Fruit fly (Drosophila melanogaster): ENCODE data around the gene Ance-3.

The Ance-3 gene

DNA sequence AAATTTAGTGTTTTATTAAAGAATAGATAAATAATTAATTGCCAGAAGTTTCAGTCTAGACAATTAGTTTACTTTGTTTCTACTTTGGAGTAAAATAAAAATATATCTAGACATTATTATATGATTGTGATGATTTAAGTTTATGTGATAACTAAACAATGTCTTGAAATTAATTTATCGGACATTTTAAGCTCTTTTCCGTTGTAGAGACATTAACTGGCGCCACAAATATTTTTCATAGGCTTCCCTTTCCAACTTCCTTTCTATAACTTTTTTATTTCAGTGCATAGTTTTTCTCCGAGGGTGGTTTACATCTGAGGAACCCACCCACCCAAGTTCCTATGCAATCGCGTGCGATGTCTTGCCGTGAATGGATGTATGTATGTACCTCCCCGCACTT lies 37.8 kb upstream of the Ance-3 start (continued):
- TF ChIP-seq nerfin-1 (tag; optimal IDR thresholded peaks at IDR 0.05) (peak; percentile 29), YL-1 (GFP tag; optimal IDR thresholded peaks at IDR 0.05) (no peak), MBD-R2 (GFP tag; IDR thresholded peaks at IDR 0.05) (no peak), CG14710 (tag; optimal IDR thresholded peaks at IDR 0.05) (peak; percentile 60), kni (GFP tag; optimal IDR thresholded peaks at IDR 0.05) (no peak), CG7745 (tag; optimal IDR thresholded peaks at IDR 0.05) (no peak), zfh2 (GFP tag; optimal IDR thresholded peaks at IDR 0.05) (no peak), ATbp (GFP tag; optimal IDR thresholded peaks at IDR 0.05) (peak; percentile 42), tll (GFP tag; optimal IDR thresholded peaks at IDR 0.05) (no peak), Ssrp (tag; optimal IDR thresholded peaks at IDR 0.05) (peak; percentile 57), CG12942 (GFP tag; optimal IDR thresholded peaks at IDR 0.05) (no peak), jumu (GFP tag; optimal IDR thresholded peaks at IDR 0.05) (no peak), CG8478 (optimal IDR thresholded peaks at IDR 0.05) (no peak), Mes4 (GFP tag; optimal IDR thresholded peaks at IDR 0.05) (no peak), da (GFP tag; optimal IDR thresholded peaks at IDR 0.05) (no peak), Oli (tag; optimal IDR thresholded peaks at IDR 0.05) (peak; percentile 60), TFAM (GFP tag; optimal IDR thresholded peaks at IDR 0.05) (no peak), CG30431 (GFP tag; optimal IDR thresholded peaks at IDR 0.05) (no peak), CG18764 (GFP tag; optimal IDR thresholded peaks at IDR 0.05) (no peak), crol (GFP tag; IDR thresholded peaks at IDR 0.05) (no peak), CG13775 (GFP tag; optimal IDR thresholded peaks at IDR 0.05) (peak; percentile 13), her (GFP tag; optimal IDR thresholded peaks at IDR 0.05) (no peak), inv (GFP tag; IDR thresholded peaks at IDR 0.05; ENCODE audit: partially characterized antibody) (no peak), CG4424 (GFP tag; optimal IDR thresholded peaks at IDR 0.05) (peak; percentile 33), run (tag; optimal IDR thresholded peaks at IDR 0.05) (no peak), onecut (GFP tag; IDR thresholded peaks at IDR 0.05) (no peak), Myb (GFP tag; optimal IDR thresholded peaks at IDR 0.05) (no peak), wek (GFP tag; optimal IDR thresholded peaks at IDR 0.05) (no peak), CG16813 (GFP tag; IDR thresholded peaks at IDR 0.05; ENCODE audit: partially characterized antibody) (no peak), CG3847 (GFP tag; IDR thresholded peaks at IDR 0.05) (no peak), h (optimal IDR thresholded peaks at IDR 0.05) (no peak), CG15601 (tag; optimal IDR thresholded peaks at IDR 0.05) (peak; percentile 36), CG17359 (tag; optimal IDR thresholded peaks at IDR 0.05) (peak; percentile 25), CG17829 (tag; optimal IDR thresholded peaks at IDR 0.05) (peak; percentile 35), CG5245 (GFP tag; optimal IDR thresholded peaks at IDR 0.05) (peak; percentile 35), CG4617 (GFP tag; optimal IDR thresholded peaks at IDR 0.05; ENCODE audit: borderline replicate concordance) (no peak), CG7928 (GFP tag; optimal IDR thresholded peaks at IDR 0.05) (no peak), tx (GFP tag; optimal IDR thresholded peaks at IDR 0.05) (no peak), Dbx (GFP tag; IDR thresholded peaks at IDR 0.05) (no peak), CG1024 (GFP tag; IDR thresholded peaks at IDR 0.05) (no peak), CG18476 (GFP tag; optimal IDR thresholded peaks at IDR 0.05) (no peak), CG16779 (GFP tag; IDR thresholded peaks at IDR 0.05) (no peak), NFAT (GFP tag; IDR thresholded peaks at IDR 0.05) (no peak), salm (tag; optimal IDR thresholded peaks at IDR 0.05) (no peak), bcd (GFP tag; optimal IDR thresholded peaks at IDR 0.05) (peak; percentile 34), Fer1 (GFP tag; optimal IDR thresholded peaks at IDR 0.05) (peak; percentile 10), CG1603 (tag; optimal IDR thresholded peaks at IDR 0.05) (no peak), Max (GFP tag; optimal IDR thresholded peaks at IDR 0.05) (no peak), fru (optimal IDR thresholded peaks at IDR 0.05) (no peak), repo (GFP tag; optimal IDR thresholded peaks at IDR 0.05) (no peak), crc (GFP tag; optimal IDR thresholded peaks at IDR 0.05) (no peak), CG9437 (GFP tag; optimal IDR thresholded peaks at IDR 0.05) (peak; percentile 19), Fer2 (tag; optimal IDR thresholded peaks at IDR 0.05) (no peak)

Measured in whole organism, embryonic.